Fruit fly (Drosophila melanogaster): ENCODE measurements around the gene CG31635.

The CG31635 gene

DNA sequence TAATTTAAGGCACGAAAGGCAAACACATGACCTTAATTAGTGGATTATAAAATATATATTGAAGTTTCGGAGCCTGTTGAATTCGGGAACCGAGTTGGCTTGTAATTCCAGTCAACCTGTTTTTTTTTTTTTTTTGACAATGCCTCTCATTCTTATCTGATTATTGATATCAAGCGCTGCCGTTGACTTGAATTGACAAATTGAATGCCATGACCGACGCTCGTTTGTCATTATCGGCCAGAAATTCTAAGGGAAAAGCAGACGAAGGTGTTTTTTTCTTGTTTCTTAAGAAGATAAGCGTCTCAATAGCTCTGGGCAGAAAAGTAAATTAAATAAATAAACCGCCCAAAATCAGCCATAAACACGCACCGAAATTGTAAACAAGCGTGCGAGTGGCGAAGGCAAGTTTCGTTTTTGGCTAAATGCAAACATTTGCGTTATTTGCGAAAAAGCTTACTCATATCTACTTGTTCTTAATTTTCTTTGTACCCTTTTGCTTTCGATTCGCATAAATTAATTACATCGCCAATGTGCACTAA, 5.6 kb downstream of the CG31635 start (continued):
- TF ChIP-seq cato (GFP tag; optimal IDR thresholded peaks at IDR 0.05; ENCODE audit: borderline replicate concordance): no peak
- no peak for TF ChIP-seq gro (GFP tag; optimal IDR thresholded peaks at IDR 0.05)
- TF ChIP-seq CG18599 (GFP tag; optimal IDR thresholded peaks at IDR 0.05): peak; percentile 44
- peak; percentile 28 for TF ChIP-seq sens (GFP tag)
- TF ChIP-seq fd64A (GFP tag; optimal IDR thresholded peaks at IDR 0.05): no peak
- TF ChIP-seq CG34422 (GFP tag; IDR thresholded peaks at IDR 0.05): no peak
- TF ChIP-seq CG17802 (tag; optimal IDR thresholded peaks at IDR 0.05): no peak
- no peak for TF ChIP-seq row (GFP tag; IDR thresholded peaks at IDR 0.05)
- peak; percentile 12; the same call in 1 of the 2 replicates for TF ChIP-seq CG32772 (GFP tag; IDR thresholded peaks at IDR 0.05)
- no peak for TF ChIP-seq chm (GFP tag; IDR thresholded peaks at IDR 0.05)
- peak; percentile 17; the same call in 1 of the 2 replicates for TF ChIP-seq Adf1 (GFP tag; IDR thresholded peaks at IDR 0.05)
- TF ChIP-seq Mrtf (GFP tag; IDR thresholded peaks at IDR 0.05): no peak

- 0 out of 2 replicates have a peak, but pooled peaks have one; percentile 24 for TF ChIP-seq Bgb (GFP tag; IDR thresholded peaks at IDR 0.05; ENCODE audit: partially characterized antibody)
- TF ChIP-seq lov (optimal IDR thresholded peaks at IDR 0.05): no peak
- no peak for TF ChIP-seq lov (GFP tag; IDR thresholded peaks at IDR 0.05)
- TF ChIP-seq Dref (GFP tag; IDR thresholded peaks at IDR 0.05): 0 out of 2 replicates have a peak, but pooled peaks have one; percentile 18
- peak; percentile 26 for TF ChIP-seq Ets65A (GFP tag)
- 0 out of 3 replicates have a peak, but pooled peaks have one; percentile 16 for TF ChIP-seq Mrtf (GFP tag; IDR thresholded peaks at IDR 0.05)
- TF ChIP-seq Med (GFP tag): peak; percentile 54
- TF ChIP-seq CG10274 (GFP tag; optimal IDR thresholded peaks at IDR 0.05): no peak
These were observed 16.6 kb downstream of the CG31635 start, which contains the start of gene Oatp26F for dm6 chr2L:6632307-6632706. TSS of gene Oatp26F (minus strand) at chr2L:6632407.

- no peak for TF ChIP-seq Ada2b (GFP tag; IDR thresholded peaks at IDR 0.05)
- peak; percentile 13 for TF ChIP-seq HLH54F (GFP tag; optimal IDR thresholded peaks at IDR 0.05)
- 0 out of 3 replicates have a peak, but pooled peaks have one; percentile 8 for TF ChIP-seq CG2199 (GFP tag; IDR thresholded peaks at IDR 0.05)
- no peak for TF ChIP-seq tup (GFP tag; optimal IDR thresholded peaks at IDR 0.05)
- peak; percentile 20 for TF ChIP-seq HmgD (GFP tag; optimal IDR thresholded peaks at IDR 0.05)
- TF ChIP-seq CG14710 (tag; optimal IDR thresholded peaks at IDR 0.05): peak; percentile 54
- TF ChIP-seq CG34224 (GFP tag; IDR thresholded peaks at IDR 0.05; ENCODE audit: partially characterized antibody): peak; percentile 75
- peak; percentile 22 for TF ChIP-seq CG12391 (tag; optimal IDR thresholded peaks at IDR 0.05)
- TF ChIP-seq klu (GFP tag; IDR thresholded peaks at IDR 0.05): peak; percentile 28; the same call in 1 of the 2 replicates
- TF ChIP-seq nmo (GFP tag; optimal IDR thresholded peaks at IDR 0.05): peak; percentile 40
- TF ChIP-seq sob (GFP tag; IDR thresholded peaks at IDR 0.05): peak; percentile 41; the same call in 1 of the 2 replicates
- no peak for TF ChIP-seq salm (tag; optimal IDR thresholded peaks at IDR 0.05)
- TF ChIP-seq Oaz (GFP tag; IDR thresholded peaks at IDR 0.05): no peak
- TF ChIP-seq odd (GFP tag; optimal IDR thresholded peaks at IDR 0.05): no peak
- TF ChIP-seq Dbx (GFP tag; IDR thresholded peaks at IDR 0.05): peak; percentile 63; the same call in 1 of the 3 replicates
- peak; percentile 8 to 48 for TF ChIP-seq dpn (GFP tag; optimal IDR thresholded peaks at IDR 0.05)
- no peak for TF ChIP-seq ro (GFP tag; IDR thresholded peaks at IDR 0.05)
- TF ChIP-seq CG4404 (GFP tag; IDR thresholded peaks at IDR 0.05): no peak
- peak; percentile 81 for TF ChIP-seq Myb (GFP tag; optimal IDR thresholded peaks at IDR 0.05)
- TF ChIP-seq NfI (GFP tag; optimal IDR thresholded peaks at IDR 0.05): no peak
- no peak for TF ChIP-seq CG11560 (tag; IDR thresholded peaks at IDR 0.05)
- peak; percentile 48; the same call in 1 of the 2 replicates for TF ChIP-seq ato (GFP tag; IDR thresholded peaks at IDR 0.05; ENCODE audit: partially characterized antibody)
- TF ChIP-seq H15 (GFP tag; IDR thresholded peaks at IDR 0.05): no peak
- peak; percentile 50 for TF ChIP-seq CG2120 (GFP tag; optimal IDR thresholded peaks at IDR 0.05)
- no peak for TF ChIP-seq Taf1 (GFP tag; IDR thresholded peaks at IDR 0.05)
- TF ChIP-seq Chrac-16 (GFP tag; optimal IDR thresholded peaks at IDR 0.05): peak; percentile 9
- no peak for TF ChIP-seq HHEX (GFP tag; optimal IDR thresholded peaks at IDR 0.05)
- TF ChIP-seq CG7963 (GFP tag; IDR thresholded peaks at IDR 0.05; ENCODE audit: partially characterized antibody): peak; percentile 24; the same call in 1 of the 3 replicates
- TF ChIP-seq Deaf1 (tag; optimal IDR thresholded peaks at IDR 0.05): no peak
These were observed 26.2 kb downstream of the CG31635 start, which contains the start of gene CG34345 for dm6 chr2L:6622642-6623162. TSS of gene CG34345 (plus strand) at chr2L:6623112.

All from whole organism, embryonic.